Worm (Caenorhabditis elegans) whole organism, L4 larva: ENCODE data around the gene tra-3.

Source experiments
- F49E8.2 ChIP-seq: sonication (generic microtip); optimal IDR thresholded peaks from 2 replicates; lab custom pipeline; 2016; ENCODE audit warnings: missing compliant biosample characterization, mild to moderate bottlenecking, missing genetic modification characterization, borderline replicate concordance
- ZK337.2 ChIP-seq: fragments of 200-800 bp; sonication (Bioruptor generic); IDR thresholded peaks from 2 replicates; pipeline ENCODE4 v1.3.6; 2022; ENCODE audit warnings: missing genetic modification reagents, missing genetic modification characterization, missing compliant biosample characterization
- ces-1 ChIP-seq: fragments of 150-350 bp; sonication (generic microtip); optimal IDR thresholded peaks from 4 replicates; lab custom pipeline; 2014; ENCODE audit warnings: missing biosample characterization, missing genetic modification reagents, missing genetic modification characterization
- daf-12 ChIP-seq: fragments of 150-350 bp; optimal IDR thresholded peaks from 2 replicates; lab custom pipeline; 2014; ENCODE audit warnings: missing biosample characterization, missing genetic modification reagents, missing genetic modification characterization
- fkh-10 ChIP-seq: fragments of 150-350 bp; optimal IDR thresholded peaks from 2 replicates; lab custom pipeline; 2014; ENCODE audit warnings: missing biosample characterization, missing genetic modification reagents, missing genetic modification characterization
- gei-8 ChIP-seq: fragments of 200-800 bp; sonication (Bioruptor generic); optimal IDR thresholded peaks from 2 replicates; lab custom pipeline; 2018; ENCODE audit warnings: mild to moderate bottlenecking, missing genetic modification characterization, missing compliant biosample characterization
- mep-1 ChIP-seq: fragments of 150-350 bp; sonication (generic microtip); optimal IDR thresholded peaks from 3 replicates; lab custom pipeline; 2014; ENCODE audit warnings: missing biosample characterization, missing genetic modification characterization
- nhr-237 ChIP-seq: sonication (generic microtip); optimal IDR thresholded peaks from 2 replicates; lab custom pipeline; 2017; ENCODE audit warnings: missing biosample characterization, missing genetic modification characterization
- tag-97 ChIP-seq: fragments of 200-800 bp; sonication (Bioruptor generic); IDR thresholded peaks from 2 replicates; pipeline ENCODE4 v1.3.6; 2022; ENCODE audit warnings: missing genetic modification characterization, missing compliant biosample characterization
- zag-1 ChIP-seq: fragments of 150-350 bp; optimal IDR thresholded peaks from 2 replicates; lab custom pipeline; 2014; ENCODE audit warnings: missing biosample characterization, missing genetic modification characterization

- TF ChIP-seq fkh-10 = no peak
- TF ChIP-seq tag-97 (GFP tag; lab: Robert Waterston, UW) = no peak
- no peak for TF ChIP-seq ces-1 (GFP tag; lab: Kevin White, UChicago)
- no peak for TF ChIP-seq ZK337.2
- TF ChIP-seq mep-1 = no peak
- TF ChIP-seq zag-1 (tag; lab: Kevin White, UChicago) = no peak
- TF ChIP-seq F49E8.2 (tag; lab: Kevin White, UChicago) = no peak
- TF ChIP-seq gei-8 (GFP tag; lab: Kevin White, UChicago) = no peak
- TF ChIP-seq nhr-237 (tag; lab: Kevin White, UChicago) = no peak
- no peak for TF ChIP-seq daf-12 (tag; lab: Kevin White, UChicago)
These were observed 13.1 kb downstream of the tra-3 start, which contains the start of gene F55B11.4 for ce11 chrIV:14430853-14431252.
